Worm (Caenorhabditis elegans): Measurements from ENCODE around the gene clec-80.

clec-80 gene

DNA sequence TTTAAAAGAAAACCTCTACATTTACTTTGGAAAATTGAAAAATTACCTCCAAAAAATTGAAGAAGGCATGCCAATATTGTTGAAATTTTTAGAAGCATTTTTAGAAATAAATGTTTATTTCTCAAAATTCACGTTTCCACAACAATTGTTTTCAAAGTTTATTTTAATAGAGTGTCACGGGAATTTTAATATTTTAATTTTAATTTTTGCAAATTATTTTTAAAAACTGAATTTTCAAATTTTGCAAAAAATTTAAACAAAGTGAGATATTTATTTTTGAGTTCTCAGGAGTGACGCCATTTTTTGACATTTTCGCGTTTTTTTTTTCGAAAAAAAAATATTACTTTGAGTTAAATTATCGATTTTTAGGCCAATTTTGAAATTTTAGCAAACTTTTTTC lies 29.6 kb downstream of the clec-80 start, which contains the start of gene Y54G2A.49:
Y54G2A.49 (minus strand) TSS at position 101 of the 400 bp plus-strand sequence.
- no peak for TF ChIP-seq nhr-237 (tag; optimal IDR thresholded peaks at IDR 0.05)
- TF ChIP-seq ceh-39 (tag; optimal IDR thresholded peaks at IDR 0.05), result no peak

DNA sequence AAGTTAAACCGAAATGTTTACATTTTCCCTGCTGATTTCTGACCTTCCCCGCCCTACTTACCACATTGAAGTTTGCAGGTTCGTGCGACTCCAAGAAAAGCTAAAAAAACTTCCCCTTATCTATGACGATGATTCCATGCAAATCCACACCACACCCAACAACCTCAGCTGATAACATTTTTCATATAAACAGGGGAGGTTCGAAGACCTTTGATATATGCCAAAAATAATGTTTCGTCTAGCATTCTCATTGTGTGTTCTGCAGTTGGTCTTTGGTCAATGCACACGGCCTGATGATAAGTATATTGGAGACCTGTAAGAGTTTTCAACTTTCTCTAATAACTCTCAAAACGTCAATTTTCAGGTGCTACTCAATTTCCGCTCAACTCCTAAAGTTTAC lies 30.6 kb downstream of the clec-80 start:
- TF ChIP-seq flh-1 (GFP tag; optimal IDR thresholded peaks at IDR 0.05), result no peak
- no peak for TF ChIP-seq nhr-12 (tag; optimal IDR thresholded peaks at IDR 0.05)
- no peak for TF ChIP-seq nhr-237 (tag; optimal IDR thresholded peaks at IDR 0.05)
- no peak for TF ChIP-seq zip-8 (tag; optimal IDR thresholded peaks at IDR 0.05)
- TF ChIP-seq unc-39 (tag; optimal IDR thresholded peaks at IDR 0.05), result no peak
- no peak for TF ChIP-seq cnd-1 (tag; optimal IDR thresholded peaks at IDR 0.05)
- no peak for TF ChIP-seq unc-62 (GFP tag; optimal IDR thresholded peaks at IDR 0.05)
- no peak for TF ChIP-seq nhr-28 (tag; optimal IDR thresholded peaks at IDR 0.05)
- TF ChIP-seq ham-2 (GFP tag; optimal IDR thresholded peaks at IDR 0.05), result no peak
- no peak for TF ChIP-seq elt-3 (tag; optimal IDR thresholded peaks at IDR 0.05)
- TF ChIP-seq snpc-4 (tag; optimal IDR thresholded peaks at IDR 0.05), result no peak
- no peak for TF ChIP-seq mls-2 (tag; optimal IDR thresholded peaks at IDR 0.05)
- no peak for TF ChIP-seq mab-5 (tag; optimal IDR thresholded peaks at IDR 0.05)
- no peak for TF ChIP-seq nhr-2 (tag; optimal IDR thresholded peaks at IDR 0.05)
- TF ChIP-seq ceh-83 (GFP tag; optimal IDR thresholded peaks at IDR 0.05), result no peak
- no peak for TF ChIP-seq ceh-39 (tag; optimal IDR thresholded peaks at IDR 0.05)
- TF ChIP-seq sem-2 (GFP tag; optimal IDR thresholded peaks at IDR 0.05), result no peak
- no peak for TF ChIP-seq hlh-1 (tag; optimal IDR thresholded peaks at IDR 0.05)
- TF ChIP-seq ces-1 (GFP tag; optimal IDR thresholded peaks at IDR 0.05), result no peak

DNA sequence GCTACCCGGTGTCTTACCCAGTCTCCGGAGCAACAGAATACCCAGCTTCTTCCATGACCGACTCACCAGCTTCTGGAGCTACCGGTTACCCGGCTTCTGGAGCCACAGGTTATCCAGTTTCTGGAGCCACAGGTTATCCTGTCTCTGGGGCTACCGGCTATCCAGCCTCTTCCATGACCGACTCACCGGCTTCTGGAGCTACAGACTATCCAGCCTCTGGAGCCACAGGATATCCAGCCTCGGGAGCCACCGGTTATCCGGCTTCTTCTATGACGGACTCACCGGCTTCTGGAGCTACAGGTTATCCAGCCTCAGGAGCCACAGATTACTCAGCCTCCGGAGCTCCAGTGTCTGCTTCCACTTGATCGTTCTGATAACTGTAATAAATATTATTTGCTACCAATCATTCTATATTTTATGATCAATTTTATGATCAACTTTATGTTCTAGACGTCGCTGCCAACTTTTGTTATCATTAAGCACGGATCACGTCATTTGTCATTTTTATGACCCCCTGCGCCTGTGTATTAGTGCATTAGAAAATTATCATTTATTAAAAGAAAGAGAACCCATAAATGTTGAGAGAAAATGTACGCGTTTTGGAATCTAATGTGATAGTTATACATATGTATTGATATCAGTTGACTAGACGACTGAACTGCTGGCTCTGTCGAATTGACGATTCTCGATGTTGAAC lies 31.7 kb downstream of the clec-80 start:
- TF ChIP-seq tbx-8 (GFP tag; optimal IDR thresholded peaks at IDR 0.05) (no peak), bed-3 (GFP tag; optimal IDR thresholded peaks at IDR 0.05) (no peak)

DNA sequence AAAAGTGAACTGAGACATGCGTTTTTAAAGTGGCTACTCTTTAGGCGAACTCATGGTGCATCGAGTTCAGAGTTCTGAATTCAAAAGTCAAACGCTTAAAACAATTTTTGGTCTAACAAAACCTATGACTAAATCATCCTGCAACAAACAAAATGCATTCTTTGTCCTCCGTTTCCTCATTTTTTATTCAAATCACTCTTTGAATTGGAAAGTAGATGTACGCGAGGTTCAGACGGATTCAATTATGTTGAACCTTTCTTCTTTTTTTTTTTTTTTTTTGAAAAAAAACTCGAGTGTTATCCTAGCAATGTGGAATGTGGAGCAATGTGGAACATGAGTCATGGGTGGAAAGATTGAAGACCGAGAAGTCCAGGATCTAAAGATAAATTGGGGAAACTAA lies 35.2 kb downstream of the clec-80 start:
- no peak for TF ChIP-seq drap-1 (GFP tag; optimal IDR thresholded peaks at IDR 0.05)
- no peak for TF ChIP-seq ztf-11 (tag; optimal IDR thresholded peaks at IDR 0.05)
- no peak for TF ChIP-seq nhr-237 (tag; optimal IDR thresholded peaks at IDR 0.05)
- TF ChIP-seq hlh-1 (tag; optimal IDR thresholded peaks at IDR 0.05), result no peak
- TF ChIP-seq pha-4 (tag; optimal IDR thresholded peaks at IDR 0.05), result no peak
- TF ChIP-seq cnd-1 (tag; optimal IDR thresholded peaks at IDR 0.05), result no peak
- TF ChIP-seq mep-1 (tag; optimal IDR thresholded peaks at IDR 0.05), result no peak
- no peak for TF ChIP-seq nhr-28 (tag; optimal IDR thresholded peaks at IDR 0.05)
- TF ChIP-seq elt-1 (tag; optimal IDR thresholded peaks at IDR 0.05; ENCODE audit: borderline replicate concordance, insufficient read depth), result no peak
- TF ChIP-seq sptf-1 (tag; optimal IDR thresholded peaks at IDR 0.05), result no peak

DNA sequence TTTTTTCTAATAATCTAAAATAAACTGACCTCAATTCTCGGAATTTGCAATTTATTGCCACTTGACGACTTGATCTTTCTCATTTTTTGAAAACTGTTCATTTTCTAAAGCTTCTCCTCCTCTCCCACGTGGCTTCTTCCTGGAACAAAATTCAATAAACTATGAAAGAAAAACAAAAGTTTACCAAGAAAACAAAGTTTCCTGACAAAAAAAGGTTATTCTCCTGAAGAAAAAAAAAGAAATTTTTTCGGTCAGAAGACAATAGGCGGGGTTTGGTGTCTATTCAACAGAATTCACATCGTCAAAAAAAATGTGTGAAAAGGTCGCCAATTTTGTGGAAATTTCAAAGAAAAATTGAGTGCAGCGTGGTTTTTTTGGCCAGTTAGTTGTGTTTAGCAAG lies 41.2 kb downstream of the clec-80 start, which contains the start of gene Y54G2A.16:
Y54G2A.16 (minus strand) TSS at position 101 of the 400 bp plus-strand sequence.
- TF ChIP-seq nhr-237 (tag; optimal IDR thresholded peaks at IDR 0.05) (no peak), elt-1 (tag; optimal IDR thresholded peaks at IDR 0.05; ENCODE audit: borderline replicate concordance, insufficient read depth) (no peak), hlh-1 (tag; optimal IDR thresholded peaks at IDR 0.05) (no peak), flh-1 (GFP tag; optimal IDR thresholded peaks at IDR 0.05) (no peak), ham-2 (GFP tag; optimal IDR thresholded peaks at IDR 0.05) (no peak), mls-2 (tag; optimal IDR thresholded peaks at IDR 0.05) (no peak), lin-13 (tag; optimal IDR thresholded peaks at IDR 0.05) (no peak)

Data from whole organism, mixed stage, embryonic.